Worm (Caenorhabditis elegans): ENCODE results near the gene F59B1.8.
A peak's percentile ranks its signal among the peaks of the same experiment; 100 is the strongest.

Gene F59B1.8

ce11 chrV:3644193-3644693 is at the start of gene F59B1.8:
F59B1.8 (minus strand) TSS chrV:3644243.
- peak; percentile 93 for TF ChIP-seq hlh-11 (tag; optimal IDR thresholded peaks at IDR 0.05)
- peak; percentile 77 for TF ChIP-seq hlh-30 (tag; optimal IDR thresholded peaks at IDR 0.05; ENCODE audit: insufficient read depth)
- no peak for TF ChIP-seq Y75B8A.6 (GFP tag; IDR thresholded peaks at IDR 0.05)
- no peak for TF ChIP-seq sdz-12 (GFP tag; optimal IDR thresholded peaks at IDR 0.05)
- no peak for TF ChIP-seq egl-43 (GFP tag; IDR thresholded peaks at IDR 0.05)
- no peak for TF ChIP-seq ctbp-1 (GFP tag; IDR thresholded peaks at IDR 0.05)
- TF ChIP-seq nhr-6 (tag; optimal IDR thresholded peaks at IDR 0.05) = peak; percentile 36
- no peak for TF ChIP-seq unc-62 (GFP tag; optimal IDR thresholded peaks at IDR 0.05 in 1 of 2)
- no peak for TF ChIP-seq unc-62 (tag; optimal IDR thresholded peaks at IDR 0.05)
- TF ChIP-seq dmd-9 (GFP tag; IDR thresholded peaks at IDR 0.05) = no peak
- peak; percentile 93 for TF ChIP-seq nhr-48 (tag; optimal IDR thresholded peaks at IDR 0.05)
- no peak for TF ChIP-seq dmd-8 (GFP tag; IDR thresholded peaks at IDR 0.05)
- TF ChIP-seq jun-1 (tag; optimal IDR thresholded peaks at IDR 0.05) = no peak
- TF ChIP-seq zip-2 (tag; optimal IDR thresholded peaks at IDR 0.05) = peak; percentile 76
- no peak for TF ChIP-seq ama-1 (optimal IDR thresholded peaks at IDR 0.05)
- TF ChIP-seq egl-27 (tag; optimal IDR thresholded peaks at IDR 0.05) = no peak
- no peak for TF ChIP-seq fkh-10 (GFP tag; optimal IDR thresholded peaks at IDR 0.05)
- no peak for TF ChIP-seq tag-97 (GFP tag; IDR thresholded peaks at IDR 0.05)
- peak; percentile 97 for TF ChIP-seq nhr-102 (tag; optimal IDR thresholded peaks at IDR 0.05)
- TF ChIP-seq php-3 (GFP tag; IDR thresholded peaks at IDR 0.05) = peak; percentile 92
- peak; percentile 88 for TF ChIP-seq mep-1 (tag; optimal IDR thresholded peaks at IDR 0.05)
- TF ChIP-seq unc-39 (tag; optimal IDR thresholded peaks at IDR 0.05) = no peak
- TF ChIP-seq daf-12 (tag; optimal IDR thresholded peaks at IDR 0.05) = no peak
- no peak for TF ChIP-seq ZK337.2 (GFP tag; IDR thresholded peaks at IDR 0.05)
- TF ChIP-seq aly-2 (tag; optimal IDR thresholded peaks at IDR 0.05) = no peak
- TF ChIP-seq lin-39 (tag; optimal IDR thresholded peaks at IDR 0.05) = no peak
- no peak for TF ChIP-seq ceh-32 (tag; optimal IDR thresholded peaks at IDR 0.05; ENCODE audit: poor library complexity)
- no peak for TF ChIP-seq F10B5.3 (tag; optimal IDR thresholded peaks at IDR 0.05)
- TF ChIP-seq zip-11 (GFP tag; IDR thresholded peaks at IDR 0.05) = no peak
- peak; percentile 31 for TF ChIP-seq cey-2 (tag; optimal IDR thresholded peaks at IDR 0.05; ENCODE audit: borderline replicate concordance, insufficient read depth)
- no peak for TF ChIP-seq spr-3 (GFP tag; optimal IDR thresholded peaks at IDR 0.05)
- 0 out of 2 replicates have a peak, but pooled peaks have one; percentile 13 for TF ChIP-seq saeg-2 (GFP tag; IDR thresholded peaks at IDR 0.05)
- no peak for TF ChIP-seq nhr-25 (tag; optimal IDR thresholded peaks at IDR 0.05; ENCODE audit: borderline replicate concordance, insufficient read depth)
- 0 out of 2 replicates have a peak, but pooled peaks have one; percentile 44 for TF ChIP-seq nhr-42 (GFP tag; IDR thresholded peaks at IDR 0.05)
- no peak for TF ChIP-seq arid-1 (GFP tag; conservative IDR thresholded peaks at IDR 0.05)
- TF ChIP-seq D1046.2 (GFP tag; IDR thresholded peaks at IDR 0.05) = no peak
- TF ChIP-seq F49E8.2 (tag; optimal IDR thresholded peaks at IDR 0.05; ENCODE audit: borderline replicate concordance) = no peak
- TF ChIP-seq R02D3.7 (tag; optimal IDR thresholded peaks at IDR 0.05) = no peak
- no peak for TF ChIP-seq madf-5 (GFP tag; IDR thresholded peaks at IDR 0.05)
- peak; percentile 57 for TF ChIP-seq mxl-3 (GFP tag; optimal IDR thresholded peaks at IDR 0.05)
- peak; percentile 8 to 64 for TF ChIP-seq lsy-2 (tag; optimal IDR thresholded peaks at IDR 0.05)
- peak in 1 of 2 experiments; percentile 48 for TF ChIP-seq daf-16 (GFP tag; optimal IDR thresholded peaks at IDR 0.05)
- TF ChIP-seq daf-16 (tag; optimal IDR thresholded peaks at IDR 0.05) = peak; percentile 89
- peak; percentile 59 for TF ChIP-seq lin-13 (GFP tag; optimal IDR thresholded peaks at IDR 0.05)
- TF ChIP-seq dpl-1 (GFP tag; optimal IDR thresholded peaks at IDR 0.05) = peak; percentile 38
- TF ChIP-seq nhr-11 (tag; optimal IDR thresholded peaks at IDR 0.05) = no peak
- TF ChIP-seq snpc-4 (tag; optimal IDR thresholded peaks at IDR 0.05) = no peak
- peak; percentile 100 for TF ChIP-seq nhr-28 (tag; optimal IDR thresholded peaks at IDR 0.05)
- no peak for TF ChIP-seq zag-1 (tag; optimal IDR thresholded peaks at IDR 0.05)
- no peak for TF ChIP-seq F44E2.7 (GFP tag; IDR thresholded peaks at IDR 0.05)
- no peak for TF ChIP-seq mes-2 (tag; optimal IDR thresholded peaks at IDR 0.05; ENCODE audit: poor library complexity, severe bottlenecking)
- no peak for TF ChIP-seq lim-7 (GFP tag; IDR thresholded peaks at IDR 0.05)

Data from whole organism, L4 larva.